Worm (Caenorhabditis elegans) whole organism, mixed stage, embryonic: Measurements from ENCODE around the gene fbxa-90.

Experiments used
- ces-1 ChIP-seq: fragments of 150-350 bp; optimal IDR thresholded peaks from 2 replicates; lab custom pipeline; 2014; ENCODE audit warnings: missing biosample characterization, missing genetic modification reagents, missing genetic modification characterization
- elt-1 ChIP-seq: sonication (generic microtip); optimal IDR thresholded peaks from 2 replicates; lab custom pipeline; 2017; ENCODE audit warnings: missing genetic modification characterization, mild to moderate bottlenecking, missing compliant biosample characterization, antibody characterized with exemption, moderate library complexity, borderline replicate concordance; ENCODE audit not compliant: insufficient read depth
- flh-1 ChIP-seq: fragments of 200-800 bp; sonication (Bioruptor generic); optimal IDR thresholded peaks from 2 replicates; lab custom pipeline; 2018; ENCODE audit warnings: mild to moderate bottlenecking, missing genetic modification characterization, moderate library complexity, missing compliant biosample characterization
- lsy-2 ChIP-seq: fragments of 150-350 bp; optimal IDR thresholded peaks from 2 replicates; lab custom pipeline; 2014; ENCODE audit warnings: missing biosample characterization, missing genetic modification characterization
- mep-1 ChIP-seq: fragments of 150-350 bp; optimal IDR thresholded peaks from 2 replicates; lab custom pipeline; 2017; ENCODE audit warnings: missing biosample characterization, missing genetic modification reagents, missing genetic modification characterization, inconsistent platforms
- snpc-4 ChIP-seq: fragments of 150-350 bp; optimal IDR thresholded peaks from 2 replicates; lab custom pipeline; 2014; ENCODE audit warnings: missing biosample characterization, missing genetic modification characterization

ce11 chrV:16954766-16955165, 11.8 kb upstream of the fbxa-90 start, which contains the start of gene srh-206:
- TF ChIP-seq snpc-4 (tag; lab: Kevin White, UChicago) (no peak), flh-1 (GFP tag; lab: Kevin White, UChicago) (no peak), ces-1 (no peak), elt-1 (tag; lab: Kevin White, UChicago) (no peak), mep-1 (no peak), lsy-2 (tag; lab: Kevin White, UChicago) (no peak)
